Fruit fly (Drosophila melanogaster): ENCODE measurements around the gene CG34323.
"Not testable (repeated sequence)": the region's sequence is repeated elsewhere in the genome, so short reads cannot be mapped to it uniquely, and the experiment has no call there.

Gene CG34323

DNA sequence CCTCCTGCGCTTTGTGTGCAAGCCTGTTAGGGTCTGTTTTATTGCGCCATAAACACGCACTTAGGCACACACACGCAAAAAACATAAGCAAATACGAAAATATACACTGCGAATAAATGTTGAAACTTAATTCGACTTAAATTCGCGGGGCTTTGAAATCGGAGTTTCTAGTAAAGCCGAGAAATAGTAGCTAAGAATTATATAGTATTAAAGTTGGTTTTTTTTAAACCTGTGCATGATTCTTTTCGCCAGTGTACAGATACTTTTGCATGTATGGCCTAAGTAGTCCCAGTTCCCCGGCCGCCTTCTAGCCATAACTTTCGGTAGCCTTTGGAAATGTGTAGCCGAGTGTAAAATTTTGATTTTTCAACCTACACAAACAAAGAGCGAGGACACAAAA, 14.2 kb downstream of the CG34323 start:
- no peak for TF ChIP-seq noc (tag; optimal IDR thresholded peaks at IDR 0.05)

DNA sequence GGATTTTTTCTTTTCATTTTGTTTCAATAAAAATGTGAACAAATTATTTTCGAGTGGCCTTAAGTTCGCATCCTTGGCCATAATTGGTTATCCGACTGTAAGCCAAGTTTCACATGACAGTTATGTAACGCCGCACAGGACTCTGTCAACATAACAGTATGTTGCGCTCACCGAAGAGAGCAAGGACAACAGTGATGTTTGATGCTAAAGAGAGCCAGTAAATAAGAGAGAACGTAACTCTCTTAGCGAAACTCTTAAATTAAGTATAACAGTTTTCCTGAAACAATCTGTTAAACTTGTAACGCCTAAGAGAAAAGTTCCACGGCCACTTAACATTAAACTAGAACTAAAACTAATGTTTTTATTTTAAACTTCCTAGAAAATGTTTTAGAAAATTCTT, 15.5 kb downstream of the CG34323 start:
- TF ChIP-seq noc (tag; optimal IDR thresholded peaks at IDR 0.05), result no peak

DNA sequence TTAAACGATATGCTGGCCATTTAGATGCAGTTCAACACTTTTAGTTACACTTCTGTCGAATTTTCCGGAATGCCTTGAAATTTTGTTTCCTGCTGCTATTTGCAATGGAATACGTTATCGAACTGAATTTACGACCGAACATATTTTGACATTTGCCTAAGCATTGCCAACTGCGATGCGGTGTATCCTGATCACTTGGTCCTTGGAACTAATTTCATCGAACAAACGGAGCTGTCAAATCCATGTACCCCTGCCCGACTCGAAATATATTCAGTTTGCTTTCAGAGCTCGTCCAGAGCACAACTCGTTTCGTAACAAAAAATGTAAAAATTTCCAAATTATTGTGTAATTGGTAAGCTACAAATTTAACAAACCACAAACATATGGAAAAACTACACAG, 16.7 kb downstream of the CG34323 start, which contains the start of gene CG15734:
CG15734 (minus strand) TSS at position 101 of the 400 bp plus-strand sequence.
- not testable (repeated sequence) for TF ChIP-seq noc (tag; optimal IDR thresholded peaks at IDR 0.05)

DNA sequence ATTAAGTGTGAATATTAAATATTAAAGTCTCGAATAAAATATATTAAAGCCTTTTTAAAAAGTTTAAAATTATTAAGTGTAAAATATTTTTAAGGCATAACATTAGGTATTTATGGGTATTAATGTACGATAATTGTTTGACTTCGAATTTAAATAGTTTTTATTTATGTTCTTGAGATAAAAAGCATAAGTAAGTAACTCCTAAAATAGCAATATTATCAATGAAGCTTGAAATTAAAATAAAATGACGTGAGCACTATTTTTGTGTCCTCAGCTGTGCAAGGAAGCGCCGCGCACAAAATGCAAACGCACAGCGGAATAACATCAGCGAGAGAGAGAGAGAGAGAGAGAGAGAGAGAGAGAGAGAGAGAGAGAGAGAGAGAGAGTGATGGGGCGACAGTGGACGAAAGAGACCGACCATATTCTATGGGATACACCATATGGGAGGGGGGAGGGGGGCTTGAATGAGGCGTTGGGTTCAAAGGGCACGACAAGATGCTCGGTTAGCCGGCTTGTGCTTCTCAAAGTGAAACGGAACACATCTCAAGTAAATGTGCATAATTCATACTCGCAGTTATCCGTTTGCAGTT, 20.1 kb downstream of the CG34323 start:
- TF ChIP-seq noc (tag; optimal IDR thresholded peaks at IDR 0.05), result no peak

DNA sequence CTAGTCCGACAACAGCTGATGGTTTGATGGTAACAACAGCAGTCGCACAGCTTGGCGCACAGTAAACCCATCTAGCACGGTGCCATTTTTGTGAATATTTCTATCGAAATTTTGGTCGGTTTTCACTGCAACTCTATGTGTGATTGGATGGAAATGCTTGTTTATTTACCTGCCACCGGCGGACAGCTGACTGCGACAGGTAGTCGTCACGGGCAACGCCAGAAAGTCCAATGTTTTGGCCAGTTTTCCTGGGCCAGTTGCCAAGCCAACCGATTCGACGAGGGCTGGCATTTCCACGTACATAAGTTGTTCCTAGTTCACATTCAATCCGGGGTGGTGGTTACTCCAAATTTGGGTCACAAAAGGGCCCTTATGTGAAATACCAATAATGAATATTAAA, 33.5 kb downstream of the CG34323 start, which contains the start of gene CG11356:
CG11356 (minus strand) TSS at position 101 of the 400 bp plus-strand sequence.
- no peak for TF ChIP-seq noc (tag; optimal IDR thresholded peaks at IDR 0.05)

DNA sequence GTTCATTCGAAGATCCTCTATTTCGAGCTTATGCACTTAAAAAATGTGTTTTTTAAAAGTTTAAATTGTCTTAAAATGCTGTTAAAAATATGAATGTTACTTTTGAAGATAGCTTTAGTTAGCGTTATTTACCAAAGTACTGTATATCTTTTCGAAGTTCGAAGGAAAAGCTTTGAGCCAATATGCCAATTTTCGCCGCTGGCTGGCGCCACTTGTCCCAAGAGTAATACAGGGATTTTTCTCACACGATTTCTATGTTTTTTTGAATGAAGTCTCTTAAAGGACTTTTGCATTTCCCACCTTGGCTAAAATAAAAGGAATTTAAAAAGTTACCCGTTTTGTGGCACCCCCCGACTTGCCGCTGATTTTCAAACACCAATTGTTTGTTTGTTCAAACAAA, 34.0 kb downstream of the CG34323 start:
- no peak for TF ChIP-seq noc (tag; optimal IDR thresholded peaks at IDR 0.05)

DNA sequence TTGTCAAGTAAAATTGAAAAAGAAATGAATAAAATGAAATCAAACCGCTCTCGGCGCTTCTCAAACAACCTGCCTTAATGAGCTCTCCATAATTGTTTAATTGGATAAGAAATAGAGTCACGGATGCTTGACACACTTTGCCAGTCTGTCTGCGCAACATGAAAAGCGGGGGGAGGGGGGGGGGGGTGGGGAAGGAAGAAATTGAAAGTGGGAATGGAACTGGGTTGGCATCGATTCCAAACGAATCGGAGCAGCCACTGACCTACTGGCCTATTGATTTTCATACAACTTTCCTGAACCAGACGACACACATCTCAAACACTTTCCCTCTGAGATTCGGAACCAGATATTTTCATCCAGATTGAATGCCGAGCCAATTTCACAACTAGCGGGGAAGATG, 36.7 kb downstream of the CG34323 start, which contains the start of gene CG2750:
CG2750 (plus strand) TSS at position 301 of the 400 bp plus-strand sequence.
- no peak for TF ChIP-seq noc (tag; optimal IDR thresholded peaks at IDR 0.05)

DNA sequence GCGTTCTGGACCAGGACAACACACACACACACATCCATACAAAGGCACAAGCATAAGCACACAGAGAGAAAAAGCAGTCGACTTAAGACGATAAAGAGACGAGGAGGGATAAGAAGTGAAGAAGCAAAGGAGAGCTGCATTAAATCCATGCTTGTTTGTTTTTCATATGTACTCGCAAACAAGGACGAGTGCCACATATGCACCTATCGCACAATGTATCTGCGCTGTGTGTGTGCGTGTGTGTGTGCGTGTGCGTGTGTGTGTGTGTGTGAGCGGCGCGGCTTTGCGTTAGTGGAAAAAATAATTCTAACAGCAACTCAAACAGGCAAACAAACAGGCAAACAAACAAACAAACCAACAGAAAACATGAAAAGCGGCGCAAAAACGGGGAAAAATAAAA, 49.1 kb downstream of the CG34323 start:
- TF ChIP-seq noc (tag; optimal IDR thresholded peaks at IDR 0.05), result no peak
